Fruit fly (Drosophila melanogaster): ENCODE measurements around the gene AlkB.

DNA sequence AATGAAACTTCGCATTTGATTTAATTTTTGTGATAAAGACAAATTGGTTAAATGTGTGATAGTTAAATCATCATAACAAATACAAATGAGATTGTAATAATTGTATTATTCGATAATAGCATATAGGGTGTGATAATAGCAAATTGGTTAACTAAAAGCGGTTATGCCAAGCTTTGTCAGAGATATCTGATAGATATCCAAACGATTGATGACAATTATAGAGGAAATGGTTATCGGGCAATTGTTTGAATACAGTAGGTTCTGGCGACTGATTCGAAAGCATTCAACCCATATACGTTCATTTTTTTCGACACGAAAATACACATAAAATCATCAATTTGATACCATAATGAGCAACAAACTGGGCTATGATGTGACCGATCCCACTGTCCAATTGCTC lies 50.0 kb downstream of the AlkB start, which contains the start of gene CG8509:
- TF ChIP-seq psq (optimal IDR thresholded peaks at IDR 0.05), result no peak
- no peak for TF ChIP-seq usp (GFP tag; optimal IDR thresholded peaks at IDR 0.05)
- no peak for TF ChIP-seq pan (optimal IDR thresholded peaks at IDR 0.05)

All from whole organism.